Worm (Caenorhabditis elegans) whole organism, L4 larva: ENCODE measurements around the gene apd-3.

Experiments
- T20F7.1 ChIP-seq: fragments of 200-800 bp; sonication (Bioruptor generic); optimal IDR thresholded peaks from 2 replicates; lab custom pipeline; 2018; ENCODE audit warnings: mild to moderate bottlenecking, missing genetic modification characterization, missing compliant biosample characterization
- T26A8.4 ChIP-seq: fragments of 200-800 bp; sonication (Bioruptor generic); IDR thresholded peaks from 2 replicates; pipeline ENCODE4 v1.3.6; 2022; ENCODE audit warnings: missing genetic modification characterization, missing compliant biosample characterization
- Y105C5A.15 ChIP-seq: fragments of 200-800 bp; sonication (Bioruptor generic); IDR thresholded peaks from 2 replicates; pipeline ENCODE4 v1.3.6; 2022; ENCODE audit warnings: missing genetic modification characterization, missing compliant biosample characterization
- Y5F2A.4 ChIP-seq: fragments of 200-800 bp; sonication (Bioruptor generic); optimal IDR thresholded peaks from 2 replicates; lab custom pipeline; 2018; ENCODE audit warnings: mild to moderate bottlenecking, missing genetic modification characterization, missing compliant biosample characterization
- Y75B8A.6 ChIP-seq: fragments of 200-800 bp; sonication (Bioruptor generic); IDR thresholded peaks from 2 replicates; pipeline ENCODE4 v1.3.6; 2022; ENCODE audit warnings: missing genetic modification reagents, missing genetic modification characterization, missing compliant biosample characterization
- ZK546.5 ChIP-seq, 2 experiments: sonication (generic microtip); optimal IDR thresholded peaks; 2 replicates each; lab custom pipeline; 2017; ENCODE audit warnings: missing biosample characterization in 2 of 2, missing genetic modification characterization in 2 of 2
- aha-1 ChIP-seq: fragments of 150-350 bp; peaks from one replicate; lab custom pipeline; 2014; ENCODE audit warnings: missing biosample characterization, missing genetic modification characterization
- attf-4 ChIP-seq: sonication (generic microtip); optimal IDR thresholded peaks from 3 replicates; lab custom pipeline; 2017; ENCODE audit warnings: missing biosample characterization, missing genetic modification characterization
- ceh-20 ChIP-seq: fragments of 200-800 bp; sonication (Bioruptor generic); IDR thresholded peaks from 2 replicates; pipeline ENCODE4 v1.3.6; 2022; ENCODE audit warnings: missing genetic modification reagents, missing genetic modification characterization, missing compliant biosample characterization
- ceh-32 ChIP-seq: sonication (generic microtip); optimal IDR thresholded peaks from 2 replicates; lab custom pipeline; 2016; ENCODE audit warnings: mild to moderate bottlenecking, missing genetic modification characterization, missing compliant biosample characterization; ENCODE audit not compliant: poor library complexity
- daf-16 ChIP-seq, 3 experiments: sonication (generic microtip); optimal IDR thresholded peaks; 2 replicates each; lab custom pipeline; 2016 to 2017; ENCODE audit warnings: missing genetic modification characterization in 3 of 3, missing genetic modification reagents in 3 of 3, mild to moderate bottlenecking in 2 of 3, missing compliant biosample characterization in 2 of 3, missing biosample characterization in 1 of 3, moderate library complexity in 1 of 3
- dmd-6 ChIP-seq: fragments of 200-800 bp; sonication (Bioruptor generic); IDR thresholded peaks from 2 replicates; pipeline ENCODE4 v1.3.6; 2022; ENCODE audit warnings: missing genetic modification reagents, missing genetic modification characterization, missing compliant biosample characterization
- dmd-8 ChIP-seq: fragments of 200-800 bp; sonication (Bioruptor generic); IDR thresholded peaks from 2 replicates; pipeline ENCODE4 v1.3.6; 2022; ENCODE audit warnings: missing genetic modification characterization, missing compliant biosample characterization
- duxl-1 ChIP-seq: sonication (generic microtip); optimal IDR thresholded peaks from 2 replicates; lab custom pipeline; 2016; ENCODE audit warnings: mild to moderate bottlenecking, missing genetic modification characterization, moderate library complexity, missing compliant biosample characterization; ENCODE audit not compliant: poor library complexity
- gei-8 ChIP-seq: fragments of 200-800 bp; sonication (Bioruptor generic); optimal IDR thresholded peaks from 2 replicates; lab custom pipeline; 2018; ENCODE audit warnings: mild to moderate bottlenecking, missing genetic modification characterization, missing compliant biosample characterization
- lin-1 ChIP-seq: fragments of 200-800 bp; sonication (Bioruptor generic); IDR thresholded peaks from 2 replicates; pipeline ENCODE4 v1.3.6; 2022; ENCODE audit warnings: missing genetic modification reagents, missing genetic modification characterization, missing compliant biosample characterization
- lin-15B ChIP-seq: fragments of 150-350 bp; sonication (generic microtip); optimal IDR thresholded peaks from 3 replicates; lab custom pipeline; 2014; ENCODE audit warnings: missing biosample characterization, missing genetic modification characterization
- lin-38 ChIP-seq: fragments of 200-800 bp; sonication (Bioruptor generic); IDR thresholded peaks from 2 replicates; pipeline ENCODE4 v1.3.6; 2022; ENCODE audit warnings: missing genetic modification reagents, missing genetic modification characterization, missing compliant biosample characterization
- lin-39 ChIP-seq: fragments of 150-350 bp; optimal IDR thresholded peaks from 2 replicates; lab custom pipeline; 2014; ENCODE audit warnings: missing biosample characterization, missing genetic modification reagents, missing genetic modification characterization
- lsy-2 ChIP-seq, 2 experiments: fragments of 150-350 bp in 1 of 2; sonication (generic microtip) in 1 of 2; optimal IDR thresholded peaks; 2 replicates each; lab custom pipeline; 2014 to 2017; ENCODE audit warnings: missing biosample characterization in 2 of 2, missing genetic modification characterization in 2 of 2
- madf-9 ChIP-seq: fragments of 200-800 bp; sonication (Bioruptor generic); conservative IDR thresholded peaks from 2 replicates; pipeline ENCODE4 v1.3.6; 2022; ENCODE audit warnings: missing genetic modification reagents, missing genetic modification characterization, missing compliant biosample characterization
- mdt-29 ChIP-seq: fragments of 200-800 bp; sonication (Bioruptor generic); IDR thresholded peaks from 2 replicates; pipeline ENCODE4 v1.3.6; 2022; ENCODE audit warnings: missing genetic modification reagents, missing genetic modification characterization, missing compliant biosample characterization
- mep-1 ChIP-seq: fragments of 150-350 bp; sonication (generic microtip); optimal IDR thresholded peaks from 3 replicates; lab custom pipeline; 2014; ENCODE audit warnings: missing biosample characterization, missing genetic modification characterization
- mxl-3 ChIP-seq: fragments of 200-800 bp; sonication (Bioruptor generic); optimal IDR thresholded peaks from 2 replicates; lab custom pipeline; 2018; ENCODE audit warnings: mild to moderate bottlenecking, missing genetic modification characterization, missing compliant biosample characterization
- nhr-102 ChIP-seq: sonication (generic microtip); optimal IDR thresholded peaks from 2 replicates; lab custom pipeline; 2016; ENCODE audit warnings: mild to moderate bottlenecking, missing genetic modification characterization, moderate library complexity, missing compliant biosample characterization
- nhr-11 ChIP-seq: fragments of 150-350 bp; optimal IDR thresholded peaks from 2 replicates; lab custom pipeline; 2014; ENCODE audit warnings: missing biosample characterization, missing genetic modification characterization
- nhr-237 ChIP-seq: sonication (generic microtip); optimal IDR thresholded peaks from 2 replicates; lab custom pipeline; 2017; ENCODE audit warnings: missing biosample characterization, missing genetic modification characterization
- nhr-28 ChIP-seq: fragments of 150-350 bp; optimal IDR thresholded peaks from 2 replicates; lab custom pipeline; 2014; ENCODE audit warnings: missing biosample characterization, missing genetic modification characterization
- nhr-6 ChIP-seq: fragments of 150-350 bp; optimal IDR thresholded peaks from 2 replicates; lab custom pipeline; 2014; ENCODE audit warnings: missing biosample characterization, missing genetic modification characterization
- nhr-76 ChIP-seq: fragments of 150-350 bp; optimal IDR thresholded peaks from 2 replicates; lab custom pipeline; 2014; ENCODE audit warnings: missing biosample characterization, missing genetic modification characterization
- sdz-12 ChIP-seq: fragments of 200-800 bp; sonication (Bioruptor generic); optimal IDR thresholded peaks from 2 replicates; lab custom pipeline; 2018; ENCODE audit warnings: mild to moderate bottlenecking, missing genetic modification characterization, missing compliant biosample characterization
- unc-62 ChIP-seq, 3 experiments: fragments of 150-350 bp in 1 of 3; sonication (generic microtip); optimal IDR thresholded peaks in 2 of 3; peaks in 1 of 3; 1 replicate in 1 of 3; 2 replicates in 2 of 3; lab custom pipeline; 2014 to 2017; ENCODE audit warnings: missing biosample characterization in 3 of 3, missing genetic modification characterization in 3 of 3, missing genetic modification reagents in 3 of 3, missing genotype in 1 of 3
- vab-7 ChIP-seq: fragments of 200-800 bp; sonication (Bioruptor generic); IDR thresholded peaks from 2 replicates; pipeline ENCODE4 v1.3.6; 2022; ENCODE audit warnings: missing genetic modification reagents, missing genetic modification characterization, missing compliant biosample characterization
- zfp-3 ChIP-seq: fragments of 200-800 bp; sonication (Bioruptor generic); conservative IDR thresholded peaks from 2 replicates; pipeline ENCODE4 v1.3.6; 2022; ENCODE audit warnings: missing genetic modification reagents, missing genetic modification characterization, missing compliant biosample characterization
- zip-2 ChIP-seq: fragments of 150-350 bp; optimal IDR thresholded peaks from 2 replicates; lab custom pipeline; 2014; ENCODE audit warnings: missing biosample characterization, missing genetic modification characterization
- ztf-11 ChIP-seq: fragments of 150-350 bp; optimal IDR thresholded peaks from 2 replicates; lab custom pipeline; 2014; ENCODE audit warnings: missing biosample characterization, missing genetic modification characterization

Gene apd-3

DNA sequence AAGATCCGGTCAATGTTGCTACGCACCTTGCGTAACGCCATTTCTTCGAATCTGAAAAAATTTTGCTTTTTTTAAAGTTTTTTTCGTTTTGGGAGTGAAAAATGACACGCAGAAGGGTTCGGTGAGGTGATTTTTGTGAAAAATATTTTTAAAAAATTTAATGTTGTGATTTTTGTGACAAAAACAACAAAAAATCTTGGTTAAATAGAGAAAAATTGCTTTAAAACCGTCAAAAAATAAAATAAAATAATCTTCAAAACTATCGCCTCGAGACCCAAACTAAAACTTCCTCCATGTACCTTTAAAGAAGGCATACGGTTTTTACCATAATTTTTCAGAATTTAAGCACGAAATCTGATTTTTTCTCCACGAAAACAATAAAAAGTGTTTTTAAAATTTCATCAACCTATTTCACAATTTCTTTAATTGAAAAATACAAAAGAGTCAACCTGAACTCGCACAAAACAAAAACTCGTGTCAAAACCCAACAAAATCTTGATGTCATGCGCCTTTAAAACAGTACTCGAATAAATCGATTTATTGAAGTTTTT, at the start of gene apd-3:
Gene apd-3, minus strand, starts transcription at position 51 of the 551 bp plus-strand sequence.
- TF ChIP-seq gei-8 (GFP tag; lab: Kevin White, UChicago) = no peak
- no peak for TF ChIP-seq mep-1
- peak in 1 of 2 experiments; percentile 12 for TF ChIP-seq lsy-2 (tag; optimal IDR thresholded peaks at IDR 0.05; lab: Kevin White, UChicago)
- no peak for TF ChIP-seq nhr-102 (tag; lab: Kevin White, UChicago)
- TF ChIP-seq mxl-3 (GFP tag; lab: Kevin White, UChicago) = no peak
- no peak for TF ChIP-seq dmd-6 (GFP tag; lab: Robert Waterston, UW)

ce11 chrII:3595339-3595738, 49.1 kb upstream of the apd-3 start, which contains the start of gene Y49F6A.12:
Gene Y49F6A.12, plus strand, starts transcription at chrII:3595639.
- TF ChIP-seq zip-2 (no peak), madf-9 (GFP tag; lab: Robert Waterston, UW) (no peak), Y5F2A.4 (no peak), ZK546.5 (tag; optimal IDR thresholded peaks at IDR 0.05; lab: Kevin White, UChicago) (no peak)

DNA sequence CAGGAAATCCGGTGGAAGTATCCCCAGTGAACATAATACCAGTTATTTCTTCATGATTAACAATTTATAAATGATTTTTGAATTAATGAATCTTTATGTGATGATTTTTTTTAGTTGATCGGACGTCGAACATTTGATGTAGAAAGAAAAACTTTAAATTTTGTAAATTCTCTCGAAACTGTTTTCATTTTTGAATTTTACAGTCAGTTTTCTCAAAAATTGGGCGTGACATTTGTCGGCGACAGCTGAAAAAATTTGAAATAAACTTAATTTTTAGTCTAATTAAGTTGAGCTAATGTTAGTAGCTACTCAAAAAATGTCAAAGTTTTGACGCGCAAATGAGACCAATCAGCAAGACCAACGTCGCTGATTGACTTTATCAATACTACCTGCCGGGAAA, 37.2 kb upstream of the apd-3 start, which contains the start of gene srh-60:
Gene srh-60, plus strand, starts transcription at position 301 of the 400 bp plus-strand sequence.
- TF ChIP-seq T20F7.1 (GFP tag; lab: Kevin White, UChicago) (no peak), nhr-237 (tag; lab: Kevin White, UChicago) (no peak), daf-16 (GFP tag; optimal IDR thresholded peaks at IDR 0.05; lab: Kevin White, UChicago) (no peak), daf-16 (tag; optimal IDR thresholded peaks at IDR 0.05; lab: Kevin White, UChicago) (no peak), zfp-3 (GFP tag; lab: Robert Waterston, UW) (no peak), T26A8.4 (GFP tag; lab: Robert Waterston, UW) (no peak), lin-1 (GFP tag; lab: Robert Waterston, UW) (no peak), duxl-1 (no peak), lin-38 (no peak), Y105C5A.15 (no peak), sdz-12 (GFP tag; lab: Kevin White, UChicago) (no peak), lin-39 (no peak), Y75B8A.6 (GFP tag; lab: Robert Waterston, UW) (no peak), ztf-11 (tag; lab: Kevin White, UChicago) (no peak), nhr-76 (tag; lab: Kevin White, UChicago) (no peak), lin-15B (tag; lab: Kevin White, UChicago) (no peak), nhr-6 (tag; lab: Kevin White, UChicago) (no peak), ceh-32 (tag; lab: Kevin White, UChicago) (no peak), mxl-3 (GFP tag; lab: Kevin White, UChicago) (no peak), aha-1 (tag; lab: Kevin White, UChicago) (no peak), ceh-20 (no peak)

- TF ChIP-seq nhr-102 (tag; lab: Kevin White, UChicago) (no peak), unc-62 (GFP tag; optimal IDR thresholded peaks at IDR 0.05 in 1 of 2; lab: Kevin White, UChicago) (peak in 1 of 2 experiments; percentile 9), unc-62 (tag; optimal IDR thresholded peaks at IDR 0.05; lab: Kevin White, UChicago) (no peak)
Observed at ce11 chrII:3581752-3582151, 35.5 kb upstream of the apd-3 start, which contains the start of gene srh-59. Gene srh-59, plus strand, starts transcription at chrII:3582052.

DNA sequence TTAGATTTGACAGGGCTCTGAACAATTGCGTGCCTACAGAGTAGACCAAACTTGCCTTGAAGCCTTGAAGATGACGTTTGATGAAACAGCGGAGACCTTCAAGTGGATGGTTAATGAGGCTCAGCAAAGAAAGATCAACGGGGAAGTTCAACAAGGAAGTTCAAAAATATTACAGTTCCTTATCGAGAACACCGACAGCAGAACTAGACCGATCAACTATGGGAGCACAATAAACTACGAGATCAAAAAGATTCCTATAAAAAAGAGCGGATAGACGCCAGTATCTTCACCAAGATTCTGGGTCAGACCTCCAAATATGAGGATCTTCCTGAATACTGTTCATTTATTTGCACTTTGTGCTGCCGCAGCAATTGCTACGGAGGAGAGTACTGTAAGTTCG, 33.5 kb upstream of the apd-3 start, which contains the start of gene clec-134:
Gene clec-134, plus strand, starts transcription at position 301 of the 400 bp plus-strand sequence.
- TF ChIP-seq attf-4 (no peak), nhr-28 (tag; lab: Kevin White, UChicago) (no peak), nhr-11 (tag; lab: Kevin White, UChicago) (no peak), dmd-8 (GFP tag; lab: Robert Waterston, UW) (no peak), aha-1 (tag; lab: Kevin White, UChicago) (peak; percentile 35), vab-7 (GFP tag; lab: Robert Waterston, UW) (no peak), mdt-29 (GFP tag; lab: Robert Waterston, UW) (no peak)
